Worm (Caenorhabditis elegans): ENCODE measurements around the gene grl-25.

DNA sequence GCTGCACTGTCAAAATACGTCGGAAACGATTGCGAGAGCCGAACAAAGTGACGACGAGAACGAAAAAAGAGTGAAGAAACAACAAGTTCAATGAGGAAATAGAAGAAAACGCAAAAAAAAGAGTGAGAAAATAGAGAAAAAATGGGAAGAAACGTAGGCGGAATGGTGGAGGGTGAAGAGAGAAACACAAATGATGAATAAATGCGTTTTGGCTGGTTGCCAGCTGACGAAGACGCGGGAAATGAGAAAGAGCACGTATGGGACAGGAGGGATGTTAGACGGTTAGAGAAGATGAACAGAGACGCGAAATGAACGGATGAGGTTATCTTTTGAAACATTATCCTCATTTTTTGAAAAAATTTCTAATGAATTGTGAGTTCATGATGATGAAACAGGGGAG lies 22.9 kb downstream of the grl-25 start:
- TF ChIP-seq flt-1 (GFP tag; IDR thresholded peaks at IDR 0.05) (no peak), ztf-29 (GFP tag; IDR thresholded peaks at IDR 0.05) (no peak), klf-2 (GFP tag; conservative IDR thresholded peaks at IDR 0.05) (no peak), tab-1 (GFP tag; IDR thresholded peaks at IDR 0.05) (no peak), med-1 (GFP tag; optimal IDR thresholded peaks at IDR 0.05; ENCODE audit: insufficient read depth) (no peak), ref-1 (GFP tag; conservative IDR thresholded peaks at IDR 0.05) (no peak), T22C8.4 (GFP tag; IDR thresholded peaks at IDR 0.05) (no peak), ztf-23 (GFP tag; IDR thresholded peaks at IDR 0.05) (no peak), cog-1 (tag; optimal IDR thresholded peaks at IDR 0.05) (no peak)
